Fruit fly (Drosophila melanogaster): ENCODE results near the gene CG7720.

CG7720 gene

dm6 chr3R:18788365-18789147, 6.4 kb downstream of the CG7720 start (continued):
- no peak for TF ChIP-seq Scr (GFP tag; IDR thresholded peaks at IDR 0.05; ENCODE audit: partially characterized antibody)
- no peak for TF ChIP-seq odd (GFP tag; optimal IDR thresholded peaks at IDR 0.05)
- TF ChIP-seq bsh (GFP tag; optimal IDR thresholded peaks at IDR 0.05) = peak in 1 of 2 experiments; percentile 60
- TF ChIP-seq CG17912 (GFP tag; optimal IDR thresholded peaks at IDR 0.05) = no peak
- TF ChIP-seq Jarid2 (GFP tag; optimal IDR thresholded peaks at IDR 0.05) = no peak
- no peak for TF ChIP-seq CG12236 (GFP tag; optimal IDR thresholded peaks at IDR 0.05)
- no peak for TF ChIP-seq slou (GFP tag; optimal IDR thresholded peaks at IDR 0.05)
- no peak for TF ChIP-seq CG14667 (GFP tag; IDR thresholded peaks at IDR 0.05)
- TF ChIP-seq CG17186 (GFP tag; optimal IDR thresholded peaks at IDR 0.05) = no peak
- peak; percentile 26; the same call in 1 of the 2 replicates for TF ChIP-seq slbo (GFP tag; IDR thresholded peaks at IDR 0.05)
- TF ChIP-seq disco-r (GFP tag; optimal IDR thresholded peaks at IDR 0.05) = no peak
- TF ChIP-seq Oli (tag; optimal IDR thresholded peaks at IDR 0.05) = no peak
- peak; percentile 10 for TF ChIP-seq Med (GFP tag)
- no peak for TF ChIP-seq nerfin-1 (tag; optimal IDR thresholded peaks at IDR 0.05)
- TF ChIP-seq cad (GFP tag; optimal IDR thresholded peaks at IDR 0.05) = no peak
- TF ChIP-seq Drgx (GFP tag; IDR thresholded peaks at IDR 0.05) = peak; percentile 81
- TF ChIP-seq pnt (GFP tag; optimal IDR thresholded peaks at IDR 0.05) = no peak
- TF ChIP-seq pb (GFP tag; optimal IDR thresholded peaks at IDR 0.05) = no peak
- TF ChIP-seq nom (GFP tag; optimal IDR thresholded peaks at IDR 0.05) = peak; percentile 67
- TF ChIP-seq HLH4C (GFP tag; IDR thresholded peaks at IDR 0.05; ENCODE audit: partially characterized antibody) = no peak
- TF ChIP-seq CG8765 (GFP tag; IDR thresholded peaks at IDR 0.05) = no peak
- no peak for TF ChIP-seq CG5245 (GFP tag; optimal IDR thresholded peaks at IDR 0.05)
- TF ChIP-seq lola (GFP tag; optimal IDR thresholded peaks at IDR 0.05) = no peak
- no peak for TF ChIP-seq Bgb (GFP tag; IDR thresholded peaks at IDR 0.05; ENCODE audit: partially characterized antibody)
- peak; percentile 26; the same call in 1 of the 3 replicates for TF ChIP-seq Optix (GFP tag; IDR thresholded peaks at IDR 0.05)
- TF ChIP-seq CG1024 (GFP tag; IDR thresholded peaks at IDR 0.05) = no peak
- TF ChIP-seq CG2129 (GFP tag; IDR thresholded peaks at IDR 0.05; ENCODE audit: partially characterized antibody) = no peak
- TF ChIP-seq CG12071 (GFP tag; optimal IDR thresholded peaks at IDR 0.05) = no peak
- TF ChIP-seq CG10654 (GFP tag; optimal IDR thresholded peaks at IDR 0.05) = no peak
- TF ChIP-seq CG16863 (GFP tag; optimal IDR thresholded peaks at IDR 0.05) = no peak
- TF ChIP-seq CG17829 (tag; optimal IDR thresholded peaks at IDR 0.05) = no peak
- no peak for TF ChIP-seq CG13894 (tag; optimal IDR thresholded peaks at IDR 0.05)
- TF ChIP-seq mld (GFP tag; IDR thresholded peaks at IDR 0.05; ENCODE audit: partially characterized antibody) = no peak
- TF ChIP-seq pros (GFP tag; optimal IDR thresholded peaks at IDR 0.05) = no peak
- TF ChIP-seq Ptx1 (GFP tag; IDR thresholded peaks at IDR 0.05) = no peak
- no peak for TF ChIP-seq br (optimal IDR thresholded peaks at IDR 0.05)
- TF ChIP-seq Fer2 (tag; optimal IDR thresholded peaks at IDR 0.05) = no peak

DNA sequence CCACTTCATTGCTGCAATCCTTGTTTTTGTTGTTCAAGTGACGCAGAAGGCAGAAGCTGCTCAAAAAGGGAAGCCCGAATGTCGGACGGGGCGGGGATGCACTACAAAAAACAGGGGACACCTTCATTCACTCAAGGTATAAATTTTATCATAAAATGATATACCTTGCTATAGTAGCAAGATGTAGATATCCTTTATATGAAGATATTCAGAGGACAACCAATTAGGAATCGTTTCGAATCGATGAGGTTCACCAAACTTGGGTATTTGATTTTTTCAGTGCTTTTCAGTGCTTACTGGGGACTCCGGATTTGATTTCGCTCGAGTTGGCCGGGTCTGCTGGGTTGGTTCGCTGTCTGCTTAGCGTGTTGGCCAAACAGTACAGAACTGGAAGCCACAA, 7.7 kb downstream of the CG7720 start:
- TF ChIP-seq CG1792 (GFP tag; optimal IDR thresholded peaks at IDR 0.05) (no peak), CG10565 (GFP tag; optimal IDR thresholded peaks at IDR 0.05) (no peak), Doc3 (GFP tag; IDR thresholded peaks at IDR 0.05; ENCODE audit: partially characterized antibody) (no peak), Usf (GFP tag; optimal IDR thresholded peaks at IDR 0.05) (no peak), Adf1 (GFP tag; IDR thresholded peaks at IDR 0.05) (no peak), jigr1 (GFP tag; IDR thresholded peaks at IDR 0.05) (no peak), cad (GFP tag; optimal IDR thresholded peaks at IDR 0.05) (no peak), Ssrp (tag; optimal IDR thresholded peaks at IDR 0.05) (no peak), H15 (GFP tag; IDR thresholded peaks at IDR 0.05) (0 out of 3 replicates have a peak, but pooled peaks have one; percentile 6), Lhr (GFP tag; optimal IDR thresholded peaks at IDR 0.05) (no peak), gfzf (GFP tag; optimal IDR thresholded peaks at IDR 0.05) (no peak), nom (GFP tag; optimal IDR thresholded peaks at IDR 0.05) (peak; percentile 45), CG1647 (GFP tag; optimal IDR thresholded peaks at IDR 0.05) (no peak), CG10366 (GFP tag; IDR thresholded peaks at IDR 0.05) (no peak), CG13296 (GFP tag; optimal IDR thresholded peaks at IDR 0.05) (no peak), CG32532 (GFP tag; IDR thresholded peaks at IDR 0.05) (peak; percentile 35; the same call in 1 of the 2 replicates)

All from whole organism, embryonic.